Worm (Caenorhabditis elegans): ENCODE measurements around the gene col-92.

- TF ChIP-seq ccch-3 (GFP tag; optimal IDR thresholded peaks at IDR 0.05) (no peak), hsf-1 (GFP tag; IDR thresholded peaks at IDR 0.05) (no peak), dpl-1 (GFP tag; optimal IDR thresholded peaks at IDR 0.05) (no peak)
These were observed 12.1 kb upstream of the col-92 start, which contains the start of gene dmsr-5 for ce11 chrIII:10995156-10995555.

All from whole organism, young adult.